Fruit fly (Drosophila melanogaster) whole organism, wandering third instar larva: ENCODE results near the gene nkt.

ENCODE experiments used
- Abd-B ChIP-seq: fragments of >200 bp; optimal IDR thresholded peaks from 2 replicates; lab custom pipeline; 2017; ENCODE audit warnings: missing biosample characterization, missing genetic modification characterization
- CG32264 ChIP-seq: fragments of 200-800 bp; sonication (Bioruptor generic); optimal IDR thresholded peaks from 2 replicates; lab custom pipeline; 2016; ENCODE audit warnings: missing biosample characterization, missing genetic modification characterization
- CG9705 ChIP-seq: fragments of 200-800 bp; sonication (Bioruptor generic); optimal IDR thresholded peaks from 2 replicates; lab custom pipeline; 2018; ENCODE audit warnings: missing biosample characterization, mild to moderate bottlenecking, missing genetic modification characterization
- CrebA ChIP-seq: fragments of 200-800 bp; sonication (Bioruptor generic); optimal IDR thresholded peaks from 2 replicates; lab custom pipeline; 2016; ENCODE audit warnings: missing biosample characterization, mild to moderate bottlenecking, missing genetic modification characterization, borderline replicate concordance
- Dfd ChIP-seq: fragments of >200 bp; optimal IDR thresholded peaks from 2 replicates; lab custom pipeline; 2017; ENCODE audit warnings: missing biosample characterization, missing genetic modification characterization
- Dif ChIP-seq: fragments of 200-275, 200-300 bp; sonication (Bioruptor generic); optimal IDR thresholded peaks from 2 replicates; lab custom pipeline; 2018; ENCODE audit warnings: missing biosample characterization, missing genetic modification characterization; ENCODE audit not compliant: partially characterized antibody
- Hnf4 ChIP-seq: fragments of 200-800 bp; sonication (Bioruptor generic); optimal IDR thresholded peaks from 2 replicates; lab custom pipeline; 2016; ENCODE audit warnings: missing biosample characterization, mild to moderate bottlenecking, missing genetic modification characterization
- Hr78 ChIP-seq: fragments of >200 bp; optimal IDR thresholded peaks from 2 replicates; lab custom pipeline; 2017; ENCODE audit warnings: missing biosample characterization, missing genetic modification characterization
- Hr83 ChIP-seq: fragments of 200-300 bp; sonication (Bioruptor generic); optimal IDR thresholded peaks from 2 replicates; lab custom pipeline; 2016; ENCODE audit warnings: missing biosample characterization, mild to moderate bottlenecking, missing genetic modification characterization, moderate library complexity; ENCODE audit not compliant: poor library complexity, severe bottlenecking
- Jra ChIP-seq: sonication (Bioruptor generic); optimal IDR thresholded peaks from 2 replicates; lab custom pipeline; 2016; ENCODE audit warnings: missing biosample characterization, missing genetic modification characterization
- Myc ChIP-seq: fragments of >200 bp; optimal IDR thresholded peaks from 2 replicates; lab custom pipeline; 2017
- OdsH ChIP-seq: fragments of 200-800 bp; sonication (Bioruptor generic); optimal IDR thresholded peaks from 2 replicates; lab custom pipeline; 2016; ENCODE audit warnings: missing biosample characterization, mild to moderate bottlenecking, missing genetic modification characterization
- Rel ChIP-seq, 2 experiments: fragments of 200-800 bp; sonication (Bioruptor generic) in 1 of 2; optimal IDR thresholded peaks; 2 replicates in 1 of 2; 3 replicates in 1 of 2; lab custom pipeline; 2016 to 2019; ENCODE audit warnings: mild to moderate bottlenecking in 2 of 2, missing biosample characterization in 2 of 2, missing genetic modification characterization in 2 of 2, moderate library complexity in 1 of 2
- Sp1 ChIP-seq: fragments of 200-800 bp; sonication (Bioruptor generic); optimal IDR thresholded peaks from 3 replicates; lab custom pipeline; 2019; ENCODE audit warnings: missing biosample characterization, mild to moderate bottlenecking, missing genetic modification characterization, moderate library complexity
- br ChIP-seq: fragments of 200-800 bp; sonication (Bioruptor generic); optimal IDR thresholded peaks from 2 replicates; lab custom pipeline; 2016; ENCODE audit warnings: missing biosample characterization, missing genetic modification characterization
- brk ChIP-seq: fragments of 200-800 bp; sonication (Bioruptor generic); optimal IDR thresholded peaks from 2 replicates; lab custom pipeline; 2016; ENCODE audit warnings: missing biosample characterization, mild to moderate bottlenecking, missing genetic modification characterization
- dl ChIP-seq, 2 experiments: fragments of 175-275, 200-275 bp in 1 of 2; fragments of 200-275 bp in 1 of 2; sonication (Bioruptor generic); optimal IDR thresholded peaks; lab custom pipeline; 2018; ENCODE audit warnings: mild to moderate bottlenecking in 2 of 2, missing biosample characterization in 2 of 2, missing genetic modification characterization in 2 of 2, moderate library complexity in 2 of 2; ENCODE audit not compliant: partially characterized antibody in 2 of 2, insufficient read depth in 1 of 2
- dmrt93B ChIP-seq: fragments of 200-800 bp; sonication (Bioruptor generic); optimal IDR thresholded peaks from 2 replicates; lab custom pipeline; 2018; ENCODE audit warnings: missing biosample characterization, mild to moderate bottlenecking, missing genetic modification characterization
- dsf ChIP-seq: sonication (Bioruptor generic); optimal IDR thresholded peaks from 2 replicates; lab custom pipeline; 2016; ENCODE audit warnings: missing biosample characterization, missing genetic modification characterization, borderline replicate concordance
- ey ChIP-seq: fragments of 200-800 bp; sonication (Bioruptor generic); optimal IDR thresholded peaks from 2 replicates; lab custom pipeline; 2016; ENCODE audit warnings: missing biosample characterization, missing genetic modification characterization
- foxo ChIP-seq, 2 experiments: fragments of 200-800 bp; sonication (Bioruptor generic); optimal IDR thresholded peaks; 2 replicates in 1 of 2; 3 replicates in 1 of 2; lab custom pipeline; 2016 to 2017; ENCODE audit warnings: missing biosample characterization in 2 of 2, missing genetic modification characterization in 2 of 2
- fru ChIP-seq: fragments of 200-800 bp; sonication (Bioruptor generic); optimal IDR thresholded peaks from 3 replicates; lab custom pipeline; 2016; ENCODE audit warnings: missing biosample characterization, mild to moderate bottlenecking, missing genetic modification characterization
- h ChIP-seq: fragments of 200-800 bp; sonication (Bioruptor generic); optimal IDR thresholded peaks from 3 replicates; lab custom pipeline; 2016; ENCODE audit warnings: missing biosample characterization, mild to moderate bottlenecking, missing genetic modification characterization
- jim ChIP-seq: fragments of 175-275, 200-325 bp; sonication (Bioruptor generic); optimal IDR thresholded peaks from 2 replicates; lab custom pipeline; 2016; ENCODE audit warnings: missing biosample characterization, mild to moderate bottlenecking, missing genetic modification characterization
- lola ChIP-seq: fragments of >200 bp; optimal IDR thresholded peaks from 2 replicates; lab custom pipeline; 2017; ENCODE audit warnings: missing biosample characterization, missing genetic modification characterization
- pan ChIP-seq: fragments of >200 bp; optimal IDR thresholded peaks from 2 replicates; lab custom pipeline; 2017
- psq ChIP-seq: fragments of 200-800 bp; sonication (Bioruptor generic); optimal IDR thresholded peaks from 3 replicates; lab custom pipeline; 2017; ENCODE audit warnings: missing biosample characterization, mild to moderate bottlenecking, missing genetic modification characterization, moderate library complexity
- rgr ChIP-seq: fragments of 200-800 bp; sonication (Bioruptor generic); optimal IDR thresholded peaks from 3 replicates; lab custom pipeline; 2016; ENCODE audit warnings: missing biosample characterization, mild to moderate bottlenecking, missing genetic modification characterization
- sage ChIP-seq: fragments of 200-800 bp; sonication (Bioruptor generic); optimal IDR thresholded peaks from 2 replicates; lab custom pipeline; 2016; ENCODE audit warnings: missing biosample characterization, mild to moderate bottlenecking, missing genetic modification characterization
- sv ChIP-seq: fragments of 200-800 bp; sonication (Bioruptor generic); optimal IDR thresholded peaks from 3 replicates; lab custom pipeline; 2016; ENCODE audit warnings: missing biosample characterization, missing genetic modification characterization
- woc ChIP-seq: sonication (Bioruptor generic); optimal IDR thresholded peaks from 2 replicates; lab custom pipeline; 2016; ENCODE audit warnings: missing biosample characterization, mild to moderate bottlenecking, missing genetic modification characterization

The nkt gene

DNA sequence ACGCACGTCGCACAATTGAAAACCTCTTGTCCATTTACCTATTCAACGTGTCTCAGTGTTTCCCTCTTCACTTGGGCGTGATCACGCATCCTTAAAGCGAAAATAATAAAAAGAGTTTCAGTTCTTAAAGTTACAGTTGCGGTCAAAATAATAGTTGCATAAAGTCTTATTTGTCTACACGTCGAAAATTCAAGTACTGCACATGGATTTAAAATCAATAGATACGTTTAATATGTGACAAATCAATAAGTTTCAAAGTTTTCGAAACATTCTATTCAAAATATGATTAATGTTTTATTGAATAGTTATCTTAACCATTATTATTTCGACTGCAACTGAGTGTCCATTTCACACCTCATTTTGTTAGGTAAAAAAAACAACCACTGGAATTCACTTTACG lies 15.1 kb downstream of the nkt start:
- TF ChIP-seq CG9705: no peak
- TF ChIP-seq ey: no peak
- TF ChIP-seq sage: no peak
- TF ChIP-seq Hnf4: no peak
- TF ChIP-seq Sp1 (GFP tag; lab: Kevin White, UChicago): no peak
- TF ChIP-seq Rel (GFP tag; optimal IDR thresholded peaks at IDR 0.05; lab: Kevin White, UChicago): no peak
- TF ChIP-seq Rel (tag; optimal IDR thresholded peaks at IDR 0.05; lab: Kevin White, UChicago): no peak
- no peak for TF ChIP-seq Hr83
- no peak for TF ChIP-seq lola
- no peak for TF ChIP-seq woc (GFP tag; lab: Kevin White, UChicago)
- no peak for TF ChIP-seq jim (GFP tag; lab: Kevin White, UChicago)
- no peak for TF ChIP-seq Hr78 (GFP tag; lab: Kevin White, UChicago)
- TF ChIP-seq pan (lab: Kevin White, UChicago): no peak
- no peak for TF ChIP-seq rgr (GFP tag; lab: Kevin White, UChicago)
- TF ChIP-seq, all 38 proteins: peak for 0

DNA sequence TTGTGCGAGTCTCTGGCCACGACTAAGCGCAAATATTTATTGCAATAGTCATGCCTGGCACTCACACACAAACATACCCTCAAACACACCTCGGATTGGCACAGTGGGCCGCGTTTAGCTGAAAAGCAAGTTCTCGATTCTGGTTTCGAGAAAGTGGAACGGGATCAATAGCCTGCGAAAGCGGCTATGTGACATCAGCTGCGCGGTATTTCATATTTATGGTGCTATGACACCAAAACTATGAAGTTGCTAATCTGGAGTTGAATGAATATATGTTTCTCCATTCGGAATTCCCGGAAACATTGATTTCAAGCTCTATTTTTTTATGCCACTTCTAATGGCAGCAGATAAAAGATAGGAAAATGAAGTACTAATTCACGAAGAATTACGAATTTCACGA lies 16.7 kb downstream of the nkt start:
- no peak for TF ChIP-seq Dfd (GFP tag; lab: Kevin White, UChicago)
- TF ChIP-seq dsf (GFP tag; lab: Kevin White, UChicago): no peak
- no peak for TF ChIP-seq Jra
- TF ChIP-seq CG32264: no peak
- no peak for TF ChIP-seq Abd-B
- TF ChIP-seq Myc (lab: Kevin White, UChicago): no peak
- TF ChIP-seq foxo (GFP tag; optimal IDR thresholded peaks at IDR 0.05; lab: Kevin White, UChicago): peak in 1 of 2 experiments; percentile 27
- no peak for TF ChIP-seq fru
- TF ChIP-seq Sp1 (GFP tag; lab: Kevin White, UChicago): no peak
- TF ChIP-seq rgr (GFP tag; lab: Kevin White, UChicago): peak; percentile 4
- TF ChIP-seq woc (GFP tag; lab: Kevin White, UChicago): no peak
- no peak for TF ChIP-seq OdsH (GFP tag; lab: Kevin White, UChicago)
- TF ChIP-seq Dif (GFP tag; lab: Kevin White, UChicago): no peak
- TF ChIP-seq h (GFP tag; lab: Kevin White, UChicago): peak; percentile 36
- no peak for TF ChIP-seq psq (GFP tag; lab: Kevin White, UChicago)

DNA sequence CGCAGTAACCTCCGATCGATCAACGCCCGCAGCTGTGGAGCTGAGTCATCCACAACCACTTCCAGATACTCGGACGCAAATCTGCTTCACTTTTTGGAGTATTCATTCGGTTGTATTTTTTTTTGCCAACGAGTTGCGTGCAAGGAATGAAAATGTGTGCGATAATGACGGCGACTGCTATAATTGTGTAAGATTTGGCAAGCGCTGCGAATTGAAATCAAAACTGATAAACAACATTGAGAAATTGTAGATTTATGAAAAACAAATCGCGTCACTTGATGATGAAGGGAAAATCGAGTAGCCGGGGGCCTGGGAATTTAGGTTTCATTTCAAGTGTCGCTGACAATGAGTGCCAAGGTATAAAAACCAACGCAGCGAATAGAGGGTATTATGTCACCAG lies 17.7 kb downstream of the nkt start:
- TF ChIP-seq pan (lab: Kevin White, UChicago): no peak
- no peak for TF ChIP-seq Rel (GFP tag; optimal IDR thresholded peaks at IDR 0.05; lab: Kevin White, UChicago)
- TF ChIP-seq Rel (tag; optimal IDR thresholded peaks at IDR 0.05; lab: Kevin White, UChicago): peak; percentile 18
- TF ChIP-seq sv (GFP tag; lab: Kevin White, UChicago): no peak
- TF ChIP-seq rgr (GFP tag; lab: Kevin White, UChicago): peak; percentile 62
- TF ChIP-seq Jra: peak; percentile 33
- TF ChIP-seq br (GFP tag; lab: Kevin White, UChicago): peak; percentile 15

DNA sequence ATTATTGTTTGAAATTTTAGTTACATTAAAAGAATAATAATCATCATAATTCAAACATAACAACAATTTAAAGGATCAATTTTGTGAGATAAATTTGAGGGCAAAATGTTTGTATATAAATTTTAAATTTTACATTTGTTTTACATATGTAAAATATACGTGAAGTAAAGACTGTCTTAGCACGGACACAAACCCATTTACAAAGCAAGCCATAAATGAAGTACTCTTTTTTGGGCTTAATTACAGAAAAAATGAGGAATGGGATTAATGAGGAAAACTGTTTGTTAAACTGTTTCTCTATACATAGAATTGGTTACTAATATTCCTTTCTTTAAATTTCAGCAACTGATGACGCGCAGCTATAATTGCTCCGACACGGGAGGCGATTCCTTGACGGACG lies 23.5 kb downstream of the nkt start:
- TF ChIP-seq Dfd (GFP tag; lab: Kevin White, UChicago) (no peak), sage (no peak), psq (GFP tag; lab: Kevin White, UChicago) (no peak), brk (GFP tag; lab: Kevin White, UChicago) (no peak), dsf (GFP tag; lab: Kevin White, UChicago) (no peak), Rel (GFP tag; optimal IDR thresholded peaks at IDR 0.05; lab: Kevin White, UChicago) (no peak), Rel (tag; optimal IDR thresholded peaks at IDR 0.05; lab: Kevin White, UChicago) (no peak), dl (GFP tag; optimal IDR thresholded peaks at IDR 0.05; lab: Kevin White, UChicago; ENCODE audit: insufficient read depth in 1 of 2, partially characterized antibody in 2 of 2) (no peak), jim (GFP tag; lab: Kevin White, UChicago) (no peak), dmrt93B (no peak), lola (no peak), CrebA (GFP tag; lab: Kevin White, UChicago) (no peak), Sp1 (GFP tag; lab: Kevin White, UChicago) (no peak), foxo (GFP tag; optimal IDR thresholded peaks at IDR 0.05; lab: Kevin White, UChicago) (no peak), h (GFP tag; lab: Kevin White, UChicago) (no peak), rgr (GFP tag; lab: Kevin White, UChicago) (no peak), Hnf4 (no peak), pan (lab: Kevin White, UChicago) (no peak), Myc (lab: Kevin White, UChicago) (no peak)
